Worm (Caenorhabditis elegans) whole organism, early embryonic: Measurements from ENCODE around the gene gana-1.

Experiments used
- B0310.2 ChIP-seq: sonication (generic microtip); optimal IDR thresholded peaks from 2 replicates; lab custom pipeline; 2016; ENCODE audit warnings: mild to moderate bottlenecking, missing genetic modification characterization, missing compliant biosample characterization
- F13C5.2 ChIP-seq: sonication (generic microtip); optimal IDR thresholded peaks from 2 replicates; lab custom pipeline; 2017; ENCODE audit warnings: mild to moderate bottlenecking, missing genetic modification characterization, inconsistent platforms, missing compliant biosample characterization
- aly-1 ChIP-seq: sonication (generic microtip); optimal IDR thresholded peaks from 2 replicates; lab custom pipeline; 2016; ENCODE audit warnings: missing genetic modification characterization, missing compliant biosample characterization
- ama-1 ChIP-seq: fragments of 150-350 bp; optimal IDR thresholded peaks from 2 replicates; lab custom pipeline; 2014
- ceh-13 ChIP-seq: fragments of 200-800 bp; sonication (Bioruptor generic); optimal IDR thresholded peaks from 2 replicates; lab custom pipeline; 2018; ENCODE audit warnings: mild to moderate bottlenecking, missing genetic modification characterization, missing compliant biosample characterization
- ceh-36 ChIP-seq: sonication (generic microtip); optimal IDR thresholded peaks from 2 replicates; lab custom pipeline; 2016; ENCODE audit warnings: missing genetic modification characterization, inconsistent platforms, missing compliant biosample characterization
- ets-7 ChIP-seq: sonication (generic microtip); optimal IDR thresholded peaks from 2 replicates; lab custom pipeline; 2016; ENCODE audit warnings: missing genotype, missing genetic modification characterization, missing compliant biosample characterization
- flt-1 ChIP-seq: fragments of 200-800 bp; sonication (Bioruptor generic); IDR thresholded peaks from 2 replicates; pipeline ENCODE4 v1.3.6; 2022; ENCODE audit warnings: missing genetic modification characterization, missing compliant biosample characterization
- hmbx-1 ChIP-seq: sonication (generic microtip); optimal IDR thresholded peaks from 2 replicates; lab custom pipeline; 2016; ENCODE audit warnings: mild to moderate bottlenecking, missing genetic modification characterization, missing compliant biosample characterization
- hmg-4 ChIP-seq: fragments of 200-800 bp; sonication (Bioruptor generic); optimal IDR thresholded peaks from 2 replicates; lab custom pipeline; 2018; ENCODE audit warnings: mild to moderate bottlenecking, missing genetic modification characterization, missing compliant biosample characterization
- hnd-1 ChIP-seq: sonication (generic microtip); optimal IDR thresholded peaks from 2 replicates; lab custom pipeline; 2016; ENCODE audit warnings: missing genetic modification characterization, missing compliant biosample characterization
- pes-1 ChIP-seq: fragments of 200-800 bp; sonication (Bioruptor generic); IDR thresholded peaks from 2 replicates; pipeline ENCODE4 v1.3.6; 2022; ENCODE audit warnings: missing genetic modification reagents, missing genetic modification characterization, missing compliant biosample characterization
- scrt-1 ChIP-seq: fragments of 200-800 bp; sonication (Bioruptor generic); IDR thresholded peaks from 2 replicates; pipeline ENCODE4 v1.3.6; 2022; ENCODE audit warnings: missing genetic modification characterization, missing compliant biosample characterization
- sea-1 ChIP-seq: fragments of 200-800 bp; sonication (Bioruptor generic); conservative IDR thresholded peaks from 2 replicates; pipeline ENCODE4 v1.3.6; 2022; ENCODE audit warnings: missing genetic modification characterization, missing compliant biosample characterization
- tbx-11 ChIP-seq: fragments of 200-800 bp; sonication (Bioruptor generic); IDR thresholded peaks from 2 replicates; pipeline ENCODE4 v1.3.6; 2022; ENCODE audit warnings: missing genetic modification characterization, missing compliant biosample characterization
- tbx-37 ChIP-seq: fragments of 200-800 bp; sonication (Bioruptor generic); conservative IDR thresholded peaks from 2 replicates; pipeline ENCODE4 v1.3.6; 2022; ENCODE audit warnings: missing genetic modification reagents, missing genetic modification characterization, missing compliant biosample characterization
- tra-4 ChIP-seq: sonication (generic microtip); optimal IDR thresholded peaks from 2 replicates; lab custom pipeline; 2017; ENCODE audit warnings: missing genetic modification characterization, missing compliant biosample characterization

The gana-1 gene

ce11 chrV:12100794-12101343, 13.8 kb downstream of the gana-1 start, which contains the start of gene nhr-154:
TSS of gene nhr-154 (plus strand) at chrV:12101293.
- no peak for TF ChIP-seq aly-1 (tag; lab: Kevin White, UChicago)
- TF ChIP-seq ets-7 (tag; lab: Kevin White, UChicago), result no peak
- no peak for TF ChIP-seq ama-1 (lab: Kevin White, UChicago)
- no peak for TF ChIP-seq tbx-37 (GFP tag; lab: Robert Waterston, UW)
- TF ChIP-seq tbx-11 (GFP tag; lab: Robert Waterston, UW), result no peak
- no peak for TF ChIP-seq sea-1 (GFP tag; lab: Robert Waterston, UW)
- TF ChIP-seq ceh-13 (GFP tag; lab: Kevin White, UChicago), result no peak
- no peak for TF ChIP-seq hmbx-1

ce11 chrV:12103920-12104319, 16.9 kb downstream of the gana-1 start, which contains the start of gene nhr-153:
TSS of gene nhr-153 (plus strand) at chrV:12104220.
- no peak for TF ChIP-seq flt-1 (GFP tag; lab: Robert Waterston, UW)
- no peak for TF ChIP-seq hnd-1 (tag; lab: Kevin White, UChicago)
- no peak for TF ChIP-seq ama-1 (lab: Kevin White, UChicago)
- TF ChIP-seq hmbx-1, result no peak
- TF ChIP-seq tbx-11 (GFP tag; lab: Robert Waterston, UW), result no peak
- no peak for TF ChIP-seq aly-1 (tag; lab: Kevin White, UChicago)
- no peak for TF ChIP-seq tbx-37 (GFP tag; lab: Robert Waterston, UW)
- no peak for TF ChIP-seq hmg-4 (GFP tag; lab: Kevin White, UChicago)
- no peak for TF ChIP-seq pes-1 (GFP tag; lab: Robert Waterston, UW)
- TF ChIP-seq tra-4, result no peak
- TF ChIP-seq B0310.2 (tag; lab: Kevin White, UChicago), result no peak
- TF ChIP-seq ceh-36 (tag; lab: Kevin White, UChicago), result no peak
- no peak for TF ChIP-seq sea-1 (GFP tag; lab: Robert Waterston, UW)
- no peak for TF ChIP-seq scrt-1 (GFP tag; lab: Robert Waterston, UW)
- no peak for TF ChIP-seq ceh-13 (GFP tag; lab: Kevin White, UChicago)
- no peak for TF ChIP-seq ets-7 (tag; lab: Kevin White, UChicago)
- TF ChIP-seq F13C5.2 (tag; lab: Kevin White, UChicago), result no peak

ce11 chrV:12106841-12107240, 19.8 kb downstream of the gana-1 start, which contains the start of gene nhr-136:
TSS of gene nhr-136 (plus strand) at chrV:12107141.
- no peak for TF ChIP-seq tbx-11 (GFP tag; lab: Robert Waterston, UW)
- TF ChIP-seq scrt-1 (GFP tag; lab: Robert Waterston, UW), result no peak

ce11 chrV:12111452-12111851, 24.4 kb downstream of the gana-1 start, which contains the start of gene lhpp-1:
TSS of gene lhpp-1 (minus strand) at chrV:12111805.
- TF ChIP-seq hnd-1 (tag; lab: Kevin White, UChicago) (no peak), hmbx-1 (no peak), flt-1 (GFP tag; lab: Robert Waterston, UW) (no peak), aly-1 (tag; lab: Kevin White, UChicago) (no peak), ceh-13 (GFP tag; lab: Kevin White, UChicago) (no peak), tra-4 (no peak), ceh-36 (tag; lab: Kevin White, UChicago) (no peak), tbx-37 (GFP tag; lab: Robert Waterston, UW) (no peak), scrt-1 (GFP tag; lab: Robert Waterston, UW) (no peak), sea-1 (GFP tag; lab: Robert Waterston, UW) (no peak), hmg-4 (GFP tag; lab: Kevin White, UChicago) (no peak), F13C5.2 (tag; lab: Kevin White, UChicago) (no peak), B0310.2 (tag; lab: Kevin White, UChicago) (no peak), pes-1 (GFP tag; lab: Robert Waterston, UW) (no peak), tbx-11 (GFP tag; lab: Robert Waterston, UW) (no peak), ets-7 (tag; lab: Kevin White, UChicago) (no peak)

- TF ChIP-seq pes-1 (GFP tag; lab: Robert Waterston, UW) (no peak), ets-7 (tag; lab: Kevin White, UChicago) (no peak), aly-1 (tag; lab: Kevin White, UChicago) (no peak)
Observed at ce11 chrV:12113726-12114125, 26.7 kb downstream of the gana-1 start.

ce11 chrV:12114693-12115092, 27.7 kb downstream of the gana-1 start, which contains the start of gene spin-1:
TSS of gene spin-1 (plus strand) at chrV:12114993.
- TF ChIP-seq ceh-13 (GFP tag; lab: Kevin White, UChicago) (no peak), scrt-1 (GFP tag; lab: Robert Waterston, UW) (no peak), tbx-37 (GFP tag; lab: Robert Waterston, UW) (no peak), hnd-1 (tag; lab: Kevin White, UChicago) (no peak), hmbx-1 (no peak), tbx-11 (GFP tag; lab: Robert Waterston, UW) (no peak), ets-7 (tag; lab: Kevin White, UChicago) (no peak), pes-1 (GFP tag; lab: Robert Waterston, UW) (no peak), sea-1 (GFP tag; lab: Robert Waterston, UW) (no peak), ama-1 (lab: Kevin White, UChicago) (no peak), tra-4 (no peak), flt-1 (GFP tag; lab: Robert Waterston, UW) (no peak), F13C5.2 (tag; lab: Kevin White, UChicago) (no peak)

ce11 chrV:12115150-12115549, 28.1 kb downstream of the gana-1 start:
- no peak for TF ChIP-seq hnd-1 (tag; lab: Kevin White, UChicago)
- TF ChIP-seq hmg-4 (GFP tag; lab: Kevin White, UChicago), result no peak
- TF ChIP-seq ets-7 (tag; lab: Kevin White, UChicago), result no peak
- TF ChIP-seq hmbx-1, result no peak
- no peak for TF ChIP-seq F13C5.2 (tag; lab: Kevin White, UChicago)
- no peak for TF ChIP-seq scrt-1 (GFP tag; lab: Robert Waterston, UW)
- TF ChIP-seq aly-1 (tag; lab: Kevin White, UChicago), result no peak
- no peak for TF ChIP-seq tbx-11 (GFP tag; lab: Robert Waterston, UW)
- TF ChIP-seq ceh-13 (GFP tag; lab: Kevin White, UChicago), result no peak
- TF ChIP-seq tra-4, result no peak
- no peak for TF ChIP-seq ceh-36 (tag; lab: Kevin White, UChicago)
- no peak for TF ChIP-seq sea-1 (GFP tag; lab: Robert Waterston, UW)
- TF ChIP-seq flt-1 (GFP tag; lab: Robert Waterston, UW), result no peak
- TF ChIP-seq ama-1 (lab: Kevin White, UChicago), result no peak
- TF ChIP-seq tbx-37 (GFP tag; lab: Robert Waterston, UW), result no peak
- no peak for TF ChIP-seq B0310.2 (tag; lab: Kevin White, UChicago)
